Fruit fly (Drosophila melanogaster) whole organism, embryonic: ENCODE measurements around the gene apolpp.

Experiments used
- Antp ChIP-seq: fragments of 200-800 bp; sonication (Bioruptor generic); optimal IDR thresholded peaks from 3 replicates; lab custom pipeline; 2016; ENCODE audit warnings: missing biosample characterization, missing genetic modification characterization
- Atf3 ChIP-seq: fragments of 200-800 bp; sonication (Bioruptor generic); optimal IDR thresholded peaks from 3 replicates; lab custom pipeline; 2016; ENCODE audit warnings: missing biosample characterization, missing genetic modification characterization
- Atf6 ChIP-seq: fragments of 200-800 bp; sonication (Bioruptor generic); IDR thresholded peaks from 2 replicates; pipeline ENCODE4 v1.3.6; 2022; ENCODE audit warnings: missing biosample characterization, missing genetic modification characterization
- B-H1 ChIP-seq: fragments of 200-800 bp; sonication (Bioruptor generic); IDR thresholded peaks from 3 replicates; pipeline ENCODE4 v1.3.6; 2022; ENCODE audit warnings: missing biosample characterization, missing genetic modification characterization
- Bteb2 ChIP-seq: fragments of 200-800 bp; sonication (Bioruptor generic); optimal IDR thresholded peaks from 2 replicates; lab custom pipeline; 2016; ENCODE audit warnings: missing biosample characterization, missing genetic modification characterization
- CG10267 ChIP-seq: fragments of 200-800 bp; sonication (Bioruptor generic); optimal IDR thresholded peaks from 2 replicates; lab custom pipeline; 2018; ENCODE audit warnings: missing biosample characterization, mild to moderate bottlenecking, missing genetic modification characterization, moderate library complexity
- CG10959 ChIP-seq: fragments of 200-800 bp; sonication (Bioruptor generic); IDR thresholded peaks from 2 replicates; pipeline ENCODE4 v1.3.6; 2022; ENCODE audit warnings: missing biosample characterization, missing genetic modification characterization
- CG11247 ChIP-seq: fragments of 200-800 bp; sonication (Bioruptor generic); IDR thresholded peaks from 2 replicates; pipeline ENCODE4 v1.3.6; 2022; ENCODE audit warnings: missing biosample characterization, missing genetic modification characterization
- CG12219 ChIP-seq: fragments of 200-800 bp; sonication (Bioruptor generic); optimal IDR thresholded peaks from 3 replicates; lab custom pipeline; 2018; ENCODE audit warnings: missing biosample characterization, mild to moderate bottlenecking, missing genetic modification characterization
- CG13424 ChIP-seq: fragments of 200-800 bp; sonication (Bioruptor generic); optimal IDR thresholded peaks from 2 replicates; lab custom pipeline; 2019; ENCODE audit warnings: missing biosample characterization, mild to moderate bottlenecking, missing genetic modification characterization, moderate library complexity
- CG14965 ChIP-seq: fragments of 200-800 bp; sonication (Bioruptor generic); optimal IDR thresholded peaks from 2 replicates; lab custom pipeline; 2016; ENCODE audit warnings: missing biosample characterization, missing genetic modification characterization, borderline replicate concordance
- CG17186 ChIP-seq: fragments of 200-800 bp; sonication (Bioruptor generic); optimal IDR thresholded peaks from 3 replicates; lab custom pipeline; 2017; ENCODE audit warnings: missing biosample characterization, missing genetic modification reagents, missing genetic modification characterization
- CG17568 ChIP-seq: fragments of 200-800 bp; sonication (Bioruptor generic); optimal IDR thresholded peaks from 2 replicates; lab custom pipeline; 2018; ENCODE audit warnings: missing biosample characterization, mild to moderate bottlenecking, missing genetic modification characterization, moderate library complexity
- CG1832 ChIP-seq: fragments of 200-800 bp; sonication (Bioruptor generic); optimal IDR thresholded peaks from 2 replicates; lab custom pipeline; 2017; ENCODE audit warnings: missing biosample characterization, mild to moderate bottlenecking, missing genetic modification characterization, inconsistent platforms
- CG2116 ChIP-seq: fragments of 200-800 bp; sonication (Bioruptor generic); optimal IDR thresholded peaks from 3 replicates; lab custom pipeline; 2018; ENCODE audit warnings: missing biosample characterization, mild to moderate bottlenecking, missing genetic modification characterization
- CG31388 ChIP-seq: fragments of 200-800 bp; sonication (Bioruptor generic); optimal IDR thresholded peaks from 2 replicates; lab custom pipeline; 2016; ENCODE audit warnings: missing biosample characterization, missing genetic modification characterization
- CG3407 ChIP-seq: fragments of 200-800 bp; sonication (Bioruptor generic); optimal IDR thresholded peaks from 2 replicates; lab custom pipeline; 2018; ENCODE audit warnings: missing biosample characterization, mild to moderate bottlenecking, missing genetic modification characterization
- CG4282 ChIP-seq: fragments of 200-800 bp; sonication (Bioruptor generic); optimal IDR thresholded peaks from 2 replicates; lab custom pipeline; 2016; ENCODE audit warnings: missing biosample characterization, missing genetic modification characterization
- CG43689 ChIP-seq: fragments of 200-800 bp; sonication (Bioruptor generic); IDR thresholded peaks from 2 replicates; pipeline ENCODE4 v1.3.6; 2022; ENCODE audit warnings: missing biosample characterization, missing genetic modification characterization
- CG4617 ChIP-seq: fragments of 200-800 bp; sonication (Bioruptor generic); optimal IDR thresholded peaks from 3 replicates; lab custom pipeline; 2016; ENCODE audit warnings: missing biosample characterization, missing genetic modification characterization, borderline replicate concordance
- CG4707 ChIP-seq: fragments of 200-800 bp; sonication (Bioruptor generic); optimal IDR thresholded peaks from 2 replicates; lab custom pipeline; 2018; ENCODE audit warnings: missing biosample characterization, mild to moderate bottlenecking, missing genetic modification characterization, moderate library complexity
- CG6813 ChIP-seq: fragments of 200-800 bp; sonication (Bioruptor generic); optimal IDR thresholded peaks from 2 replicates; lab custom pipeline; 2017; ENCODE audit warnings: missing biosample characterization, missing genetic modification characterization, mild to moderate bottlenecking, moderate library complexity, missing genetic modification reagents
- CkIIα-i1 ChIP-seq: fragments of 200-800 bp; sonication (Bioruptor generic); IDR thresholded peaks from 2 replicates; pipeline ENCODE4 v1.3.6; 2022; ENCODE audit warnings: missing biosample characterization, missing genetic modification characterization
- CoRest ChIP-seq: fragments of 200-800 bp; sonication (Bioruptor generic); optimal IDR thresholded peaks from 3 replicates; lab custom pipeline; 2018; ENCODE audit warnings: missing biosample characterization, mild to moderate bottlenecking, missing genetic modification characterization, moderate library complexity
- D19A ChIP-seq: fragments of 200-800 bp; optimal IDR thresholded peaks from 3 replicates; lab custom pipeline; 2019; ENCODE audit warnings: missing biosample characterization, mild to moderate bottlenecking, missing genetic modification characterization, moderate library complexity
- Dp ChIP-seq: fragments of 200-800 bp; sonication (Bioruptor generic); optimal IDR thresholded peaks from 2 replicates; lab custom pipeline; 2018; ENCODE audit warnings: missing biosample characterization, mild to moderate bottlenecking, missing genetic modification characterization, moderate library complexity
- Eip74EF ChIP-seq, 2 experiments: fragments of 200-800 bp in 1 of 2; fragments of >200 bp in 1 of 2; sonication (Bioruptor generic) in 1 of 2; optimal IDR thresholded peaks; 2 replicates each; lab custom pipeline; 2017 to 2019; ENCODE audit warnings: missing biosample characterization in 2 of 2, missing genetic modification characterization in 2 of 2, mild to moderate bottlenecking in 1 of 2, moderate library complexity in 1 of 2
- Ets65A ChIP-seq: fragments of 200-800 bp; sonication (Bioruptor generic); peaks from one replicate; lab custom pipeline; 2016; ENCODE audit warnings: missing biosample characterization, missing genetic modification characterization
- Fer2 ChIP-seq: fragments of 200-800 bp; sonication (Bioruptor generic); optimal IDR thresholded peaks from 2 replicates; lab custom pipeline; 2018; ENCODE audit warnings: missing biosample characterization, mild to moderate bottlenecking, missing genetic modification characterization, moderate library complexity
- Hmx ChIP-seq: fragments of 200-800 bp; sonication (Bioruptor generic); optimal IDR thresholded peaks from 2 replicates; lab custom pipeline; 2016; ENCODE audit warnings: missing biosample characterization, missing genetic modification characterization
- MBD-R2 ChIP-seq: fragments of 200-800 bp; sonication (Bioruptor generic); IDR thresholded peaks from 2 replicates; pipeline ENCODE4 v1.3.6; 2022; ENCODE audit warnings: missing biosample characterization, missing genetic modification characterization
- Ssrp ChIP-seq: fragments of 200-800 bp; sonication (Bioruptor generic); optimal IDR thresholded peaks from 2 replicates; lab custom pipeline; 2018; ENCODE audit warnings: missing biosample characterization, mild to moderate bottlenecking, missing genetic modification characterization, moderate library complexity
- abd-A ChIP-seq: fragments of 200-800 bp; sonication (Bioruptor generic); optimal IDR thresholded peaks from 3 replicates; lab custom pipeline; 2019; ENCODE audit warnings: missing biosample characterization, mild to moderate bottlenecking, missing genetic modification characterization, moderate library complexity
- amos ChIP-seq: fragments of 200-800 bp; sonication (Bioruptor generic); IDR thresholded peaks from 2 replicates; pipeline ENCODE4 v1.3.6; 2022; ENCODE audit warnings: missing biosample characterization, missing genetic modification characterization; ENCODE audit not compliant: partially characterized antibody
- bsh ChIP-seq, 2 experiments: fragments of 200-800 bp; sonication (Bioruptor generic); optimal IDR thresholded peaks; 2 replicates each; lab custom pipeline; 2017 to 2018; ENCODE audit warnings: mild to moderate bottlenecking in 2 of 2, missing biosample characterization in 2 of 2, missing genetic modification characterization in 2 of 2, moderate library complexity in 1 of 2
- croc ChIP-seq: fragments of 200-800 bp; sonication (Bioruptor generic); conservative IDR thresholded peaks from 3 replicates; pipeline ENCODE4 v1.3.6; 2022; ENCODE audit warnings: missing biosample characterization, missing genetic modification characterization
- cwo ChIP-seq: fragments of 200-800 bp; sonication (Bioruptor generic); optimal IDR thresholded peaks from 3 replicates; lab custom pipeline; 2017; ENCODE audit warnings: missing biosample characterization, missing genetic modification characterization, mild to moderate bottlenecking, moderate library complexity, missing genetic modification reagents
- dm ChIP-seq: fragments of 200-800 bp; sonication (Bioruptor generic); optimal IDR thresholded peaks from 3 replicates; lab custom pipeline; 2016; ENCODE audit warnings: missing biosample characterization, missing genetic modification characterization
- dysf ChIP-seq: fragments of 200-800 bp; sonication (Bioruptor generic); IDR thresholded peaks from 3 replicates; pipeline ENCODE4 v1.3.6; 2022; ENCODE audit warnings: missing biosample characterization, missing genetic modification characterization
- ken ChIP-seq: fragments of 200-800 bp; sonication (Bioruptor generic); IDR thresholded peaks from 3 replicates; pipeline ENCODE4 v1.3.6; 2022; ENCODE audit warnings: missing biosample characterization, missing genetic modification characterization
- lab ChIP-seq: fragments of 200-800 bp; sonication (Bioruptor generic); optimal IDR thresholded peaks from 3 replicates; lab custom pipeline; 2017; ENCODE audit warnings: missing biosample characterization, missing genetic modification characterization, mild to moderate bottlenecking, moderate library complexity, missing genetic modification reagents
- org-1 ChIP-seq: fragments of 200-800 bp; sonication (Bioruptor generic); optimal IDR thresholded peaks from 2 replicates; lab custom pipeline; 2017; ENCODE audit warnings: missing biosample characterization, missing genetic modification characterization
- peb ChIP-seq: fragments of 200-800 bp; sonication (Bioruptor generic); IDR thresholded peaks from 2 replicates; pipeline ENCODE4 v1.3.6; 2022; ENCODE audit warnings: missing biosample characterization, missing genetic modification characterization
- slou ChIP-seq: fragments of 200-800 bp; sonication (Bioruptor generic); optimal IDR thresholded peaks from 3 replicates; lab custom pipeline; 2016; ENCODE audit warnings: missing biosample characterization, missing genetic modification characterization
- stc ChIP-seq: fragments of 200-800 bp; sonication (Bioruptor generic); IDR thresholded peaks from 2 replicates; pipeline ENCODE4 v1.3.6; 2022; ENCODE audit warnings: missing biosample characterization, missing genetic modification characterization
- tll ChIP-seq, 2 experiments: fragments of 200-800 bp in 1 of 2; fragments of >200 bp in 1 of 2; sonication (Bioruptor generic) in 1 of 2; optimal IDR thresholded peaks; 2 replicates each; lab custom pipeline; 2017 to 2019; ENCODE audit warnings: missing biosample characterization in 2 of 2, missing genetic modification characterization in 2 of 2, mild to moderate bottlenecking in 1 of 2, moderate library complexity in 1 of 2
- toy ChIP-seq: fragments of 200-800 bp; sonication (Bioruptor generic); IDR thresholded peaks from 2 replicates; pipeline ENCODE4 v1.3.6; 2022; ENCODE audit warnings: missing biosample characterization, missing genetic modification characterization
- trh ChIP-seq: fragments of 200-800 bp; sonication (Bioruptor generic); optimal IDR thresholded peaks from 2 replicates; lab custom pipeline; 2016; ENCODE audit warnings: missing biosample characterization, missing genetic modification characterization
- unpg ChIP-seq: fragments of 200-800 bp; sonication (Bioruptor generic); optimal IDR thresholded peaks from 3 replicates; lab custom pipeline; 2018; ENCODE audit warnings: missing biosample characterization, mild to moderate bottlenecking, missing genetic modification characterization, moderate library complexity
- usp ChIP-seq: fragments of >200 bp; optimal IDR thresholded peaks from 2 replicates; lab custom pipeline; 2017; ENCODE audit warnings: missing biosample characterization, missing genetic modification characterization

apolpp gene

DNA sequence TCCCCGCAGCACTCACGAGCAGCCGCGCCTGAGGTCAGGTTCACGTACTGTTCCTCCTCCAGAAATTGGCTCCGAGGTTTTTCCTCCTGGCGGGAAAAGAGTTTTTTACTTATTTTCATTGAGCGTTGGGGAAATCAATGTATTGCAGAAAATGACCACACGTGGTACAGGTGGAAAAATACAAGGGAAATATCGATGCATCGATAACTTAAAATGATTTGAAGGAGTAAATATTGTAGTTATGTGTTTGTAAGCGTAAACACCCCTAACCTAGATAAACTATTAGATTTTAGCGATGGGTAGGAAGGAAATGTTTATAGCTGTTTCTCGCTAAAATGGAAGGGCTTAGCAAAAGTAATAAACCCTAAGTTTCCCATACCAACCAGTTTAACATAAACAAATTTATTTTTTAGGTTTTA, 30.1 kb upstream of the apolpp start:
- TF ChIP-seq lab (GFP tag; lab: Kevin White, UChicago) (no peak), CkIIα-i1 (GFP tag; lab: Robert Waterston, UW) (no peak), CG10267 (no peak), stc (GFP tag; lab: Robert Waterston, UW) (no peak), amos (GFP tag; lab: Robert Waterston, UW) (peak; percentile 76; the same call in 1 of the 2 replicates), CG2116 (GFP tag; lab: Kevin White, UChicago) (peak; percentile 21), Fer2 (tag; lab: Kevin White, UChicago) (no peak), CG3407 (GFP tag; lab: Kevin White, UChicago) (no peak), org-1 (GFP tag; lab: Kevin White, UChicago) (no peak), abd-A (tag; lab: Kevin White, UChicago) (no peak), MBD-R2 (GFP tag; lab: Robert Waterston, UW) (peak; percentile 31; the same call in 1 of the 2 replicates), Ets65A (GFP tag; lab: Kevin White, UChicago) (peak; percentile 93), Ssrp (tag; lab: Kevin White, UChicago) (no peak), CG4617 (GFP tag; lab: Kevin White, UChicago) (peak; percentile 28), CG17186 (no peak), Bteb2 (no peak), CG31388 (GFP tag; lab: Kevin White, UChicago) (no peak), B-H1 (GFP tag; lab: Robert Waterston, UW) (0 out of 3 replicates have a peak, but pooled peaks have one; percentile 22), D19A (tag; lab: Kevin White, UChicago) (no peak), CG10959 (GFP tag; lab: Robert Waterston, UW) (no peak), CG4282 (GFP tag; lab: Kevin White, UChicago) (no peak), CG13424 (peak; percentile 12), croc (no peak; the same call in 2 of the 3 replicates), bsh (GFP tag; optimal IDR thresholded peaks at IDR 0.05; lab: Kevin White, UChicago) (peak in 1 of 2 experiments; percentile 31), CG4707 (GFP tag; lab: Kevin White, UChicago) (no peak), tll (GFP tag; optimal IDR thresholded peaks at IDR 0.05; lab: Kevin White, UChicago) (no peak), CG1832 (GFP tag; lab: Kevin White, UChicago) (no peak), CG11247 (GFP tag; lab: Robert Waterston, UW) (no peak), unpg (no peak), slou (GFP tag; lab: Kevin White, UChicago) (no peak), CG12219 (GFP tag; lab: Kevin White, UChicago) (no peak), trh (GFP tag; lab: Kevin White, UChicago) (no peak), CG6813 (GFP tag; lab: Kevin White, UChicago) (no peak), Atf3 (no peak), ken (GFP tag; lab: Robert Waterston, UW) (no peak), Eip74EF (GFP tag; optimal IDR thresholded peaks at IDR 0.05; lab: Kevin White, UChicago) (no peak), CG43689 (GFP tag; lab: Robert Waterston, UW) (no peak), Antp (no peak), Dp (GFP tag; lab: Kevin White, UChicago) (no peak), cwo (GFP tag; lab: Kevin White, UChicago) (no peak), usp (GFP tag; lab: Kevin White, UChicago) (no peak), Hmx (no peak), Atf6 (GFP tag; lab: Robert Waterston, UW) (no peak), dm (GFP tag; lab: Kevin White, UChicago) (peak; percentile 87), peb (GFP tag; lab: Robert Waterston, UW) (no peak), toy (no peak), CoRest (tag; lab: Kevin White, UChicago) (peak; percentile 32), CG14965 (GFP tag; lab: Kevin White, UChicago) (no peak), CG17568 (GFP tag; lab: Kevin White, UChicago) (no peak), dysf (GFP tag; lab: Robert Waterston, UW) (no peak)
